Worm (Caenorhabditis elegans): ENCODE measurements around the gene clc-27.

ce11 chrIII:1037173-1037572 lies 29.0 kb downstream of the clc-27 start, which contains the start of the genes chin-1 and BE0003N10.1:
- TF ChIP-seq dao-5 (tag; optimal IDR thresholded peaks at IDR 0.05) (no peak), him-1 (tag; optimal IDR thresholded peaks at IDR 0.05) (no peak)

Measured in whole organism, L4/young adult.